Worm (Caenorhabditis elegans) whole organism, young adult: ENCODE data around the gene Y60C6A.1.
A peak's percentile ranks its signal among the peaks of the same experiment; 100 is the strongest.

Experiments
- B0035.1 ChIP-seq: sonication (generic microtip); optimal IDR thresholded peaks from 2 replicates; lab custom pipeline; 2016; ENCODE audit warnings: missing genetic modification characterization, mild to moderate bottlenecking, missing compliant biosample characterization, missing genotype, missing genetic modification reagents
- B0261.1 ChIP-seq: sonication (generic microtip); optimal IDR thresholded peaks from 2 replicates; lab custom pipeline; 2016; ENCODE audit warnings: mild to moderate bottlenecking, missing genetic modification characterization, moderate library complexity, missing compliant biosample characterization
- C06A6.2 ChIP-seq: fragments of 200-800 bp; sonication (Bioruptor generic); conservative IDR thresholded peaks from 2 replicates; pipeline ENCODE4 v1.3.6; 2022; ENCODE audit warnings: missing genetic modification characterization, missing compliant biosample characterization
- D2030.7 ChIP-seq: fragments of 200-800 bp; sonication (Bioruptor generic); IDR thresholded peaks from 2 replicates; pipeline ENCODE4 v1.3.6; 2022; ENCODE audit warnings: missing genetic modification reagents, missing genetic modification characterization, missing compliant biosample characterization
- F23B12.7 ChIP-seq: sonication (generic microtip); optimal IDR thresholded peaks from 2 replicates; lab custom pipeline; 2017; ENCODE audit warnings: missing genetic modification characterization, mild to moderate bottlenecking, missing compliant biosample characterization, antibody characterized with exemption, moderate library complexity; ENCODE audit not compliant: insufficient read depth
- F33H1.4 ChIP-seq: fragments of 200-800 bp; sonication (Bioruptor generic); IDR thresholded peaks from 2 replicates; pipeline ENCODE4 v1.3.6; 2022; ENCODE audit warnings: missing genetic modification reagents, missing genetic modification characterization, missing compliant biosample characterization
- F57A8.1 ChIP-seq: fragments of 200-800 bp; sonication (Bioruptor generic); optimal IDR thresholded peaks from 2 replicates; lab custom pipeline; 2018; ENCODE audit warnings: mild to moderate bottlenecking, missing genetic modification characterization, moderate library complexity, missing compliant biosample characterization
- F57C9.4 ChIP-seq: sonication (generic microtip); optimal IDR thresholded peaks from 2 replicates; lab custom pipeline; 2017; ENCODE audit warnings: mild to moderate bottlenecking, missing genetic modification characterization, missing compliant biosample characterization
- K11D2.4 ChIP-seq: fragments of 200-800 bp; sonication (Bioruptor generic); IDR thresholded peaks from 2 replicates; pipeline ENCODE4 v1.3.6; 2022; ENCODE audit warnings: missing genetic modification reagents, missing genetic modification characterization, missing compliant biosample characterization
- Y67H2A.10 ChIP-seq: fragments of 200-800 bp; sonication (Bioruptor generic); conservative IDR thresholded peaks from 2 replicates; pipeline ENCODE4 v1.3.6; 2022; ENCODE audit warnings: missing genetic modification reagents, missing genetic modification characterization, missing compliant biosample characterization
- Y95B8A.8 ChIP-seq: fragments of 200-800 bp; sonication (Bioruptor generic); IDR thresholded peaks from 2 replicates; pipeline ENCODE4 v1.3.6; 2022; ENCODE audit warnings: missing genetic modification reagents, missing genetic modification characterization, missing compliant biosample characterization
- aptf-2 ChIP-seq: fragments of 200-800 bp; sonication (Bioruptor generic); conservative IDR thresholded peaks from 2 replicates; pipeline ENCODE4 v1.3.6; 2022; ENCODE audit warnings: missing genetic modification reagents, missing genetic modification characterization, missing compliant biosample characterization
- aptf-3 ChIP-seq: fragments of 200-800 bp; sonication (Bioruptor generic); IDR thresholded peaks from 2 replicates; pipeline ENCODE4 v1.3.6; 2022; ENCODE audit warnings: missing genetic modification characterization, missing compliant biosample characterization
- atf-7 ChIP-seq: sonication (generic microtip); optimal IDR thresholded peaks from 2 replicates; lab custom pipeline; 2017; ENCODE audit warnings: mild to moderate bottlenecking, missing genetic modification characterization, missing compliant biosample characterization
- athp-1 ChIP-seq: sonication (generic microtip); optimal IDR thresholded peaks from 2 replicates; lab custom pipeline; 2017; ENCODE audit warnings: mild to moderate bottlenecking, missing genetic modification characterization, missing compliant biosample characterization
- attf-5 ChIP-seq: fragments of 200-800 bp; sonication (Bioruptor generic); optimal IDR thresholded peaks from 2 replicates; lab custom pipeline; 2018; ENCODE audit warnings: mild to moderate bottlenecking, missing genetic modification characterization, missing compliant biosample characterization
- bed-2 ChIP-seq: fragments of 200-800 bp; sonication (Bioruptor generic); IDR thresholded peaks from 2 replicates; pipeline ENCODE4 v1.3.6; 2022; ENCODE audit warnings: missing genetic modification reagents, missing genetic modification characterization, missing compliant biosample characterization
- ccch-3 ChIP-seq: fragments of 200-800 bp; sonication (Bioruptor generic); optimal IDR thresholded peaks from 2 replicates; lab custom pipeline; 2018; ENCODE audit warnings: mild to moderate bottlenecking, missing genetic modification characterization, missing compliant biosample characterization
- ceh-27 ChIP-seq: fragments of 200-800 bp; sonication (Bioruptor generic); optimal IDR thresholded peaks from 2 replicates; lab custom pipeline; 2018; ENCODE audit warnings: mild to moderate bottlenecking, missing genetic modification characterization, moderate library complexity, missing compliant biosample characterization
- ceh-79 ChIP-seq: sonication (generic microtip); optimal IDR thresholded peaks from 2 replicates; lab custom pipeline; 2017; ENCODE audit warnings: mild to moderate bottlenecking, missing genetic modification characterization, missing compliant biosample characterization
- egl-44 ChIP-seq: fragments of 200-800 bp; sonication (Bioruptor generic); IDR thresholded peaks from 2 replicates; pipeline ENCODE4 v1.3.6; 2022; ENCODE audit warnings: missing genetic modification reagents, missing genetic modification characterization, missing compliant biosample characterization
- ekl-4 ChIP-seq: fragments of 200-800 bp; sonication (Bioruptor generic); IDR thresholded peaks from 2 replicates; pipeline ENCODE4 v1.3.6; 2022; ENCODE audit warnings: missing genetic modification reagents, missing genetic modification characterization, missing compliant biosample characterization
- hlh-12 ChIP-seq: sonication (generic microtip); optimal IDR thresholded peaks from 2 replicates; lab custom pipeline; 2016; ENCODE audit warnings: missing genetic modification characterization, missing compliant biosample characterization
- hmg-20 ChIP-seq: fragments of 200-800 bp; sonication (Bioruptor generic); IDR thresholded peaks from 2 replicates; pipeline ENCODE4 v1.3.6; 2022; ENCODE audit warnings: missing genetic modification reagents, missing genetic modification characterization, missing compliant biosample characterization
- hsf-1 ChIP-seq: fragments of 200-800 bp; sonication (Bioruptor generic); IDR thresholded peaks from 2 replicates; pipeline ENCODE4 v1.3.6; 2022; ENCODE audit warnings: missing genetic modification reagents, missing genetic modification characterization, missing compliant biosample characterization
- let-607 ChIP-seq, 2 experiments: fragments of 200-800 bp in 1 of 2; sonication (Bioruptor generic) in 1 of 2; sonication (generic microtip) in 1 of 2; optimal IDR thresholded peaks; 2 replicates each; lab custom pipeline; 2016 to 2018; ENCODE audit warnings: mild to moderate bottlenecking in 2 of 2, missing compliant biosample characterization in 2 of 2, missing genetic modification characterization in 2 of 2, moderate library complexity in 2 of 2, missing genotype in 1 of 2
- lin-40 ChIP-seq: sonication (generic microtip); optimal IDR thresholded peaks from 2 replicates; lab custom pipeline; 2016; ENCODE audit warnings: missing genetic modification characterization, mild to moderate bottlenecking, missing compliant biosample characterization, missing genotype, missing genetic modification reagents
- lin-54 ChIP-seq: fragments of 200-800 bp; sonication (Bioruptor generic); optimal IDR thresholded peaks from 2 replicates; lab custom pipeline; 2018; ENCODE audit warnings: mild to moderate bottlenecking, missing genetic modification characterization, missing compliant biosample characterization
- lsy-27 ChIP-seq: sonication (generic microtip); optimal IDR thresholded peaks from 2 replicates; lab custom pipeline; 2017; ENCODE audit warnings: missing genetic modification characterization, mild to moderate bottlenecking, missing compliant biosample characterization, antibody characterized with exemption, missing genotype, borderline replicate concordance; ENCODE audit not compliant: insufficient read depth
- madf-10 ChIP-seq: sonication (generic microtip); optimal IDR thresholded peaks from 2 replicates; lab custom pipeline; 2016; ENCODE audit warnings: mild to moderate bottlenecking, missing genetic modification characterization, missing compliant biosample characterization
- madf-6 ChIP-seq: fragments of 200-800 bp; sonication (Bioruptor generic); IDR thresholded peaks from 2 replicates; pipeline ENCODE4 v1.3.6; 2022; ENCODE audit warnings: missing genetic modification reagents, missing genetic modification characterization, missing compliant biosample characterization
- madf-8 ChIP-seq: fragments of 200-800 bp; sonication (Bioruptor generic); conservative IDR thresholded peaks from 2 replicates; pipeline ENCODE4 v1.3.6; 2022; ENCODE audit warnings: missing genetic modification reagents, missing genetic modification characterization, missing compliant biosample characterization
- mcd-1 ChIP-seq: fragments of 200-800 bp; sonication (Bioruptor generic); IDR thresholded peaks from 2 replicates; pipeline ENCODE4 v1.3.6; 2022; ENCODE audit warnings: missing genetic modification reagents, missing genetic modification characterization, missing compliant biosample characterization
- mxl-1 ChIP-seq: sonication (generic microtip); optimal IDR thresholded peaks from 2 replicates; lab custom pipeline; 2016; ENCODE audit warnings: missing genetic modification characterization, missing compliant biosample characterization
- nhr-120 ChIP-seq: fragments of 200-800 bp; sonication (Bioruptor generic); IDR thresholded peaks from 2 replicates; pipeline ENCODE4 v1.3.6; 2022; ENCODE audit warnings: missing genetic modification characterization, missing compliant biosample characterization
- nhr-27 ChIP-seq: fragments of 200-800 bp; sonication (Bioruptor generic); optimal IDR thresholded peaks from 2 replicates; lab custom pipeline; 2018; ENCODE audit warnings: mild to moderate bottlenecking, missing genetic modification characterization, moderate library complexity, missing compliant biosample characterization
- pbrm-1 ChIP-seq: fragments of 200-800 bp; sonication (Bioruptor generic); IDR thresholded peaks from 2 replicates; pipeline ENCODE4 v1.3.6; 2022; ENCODE audit warnings: missing genetic modification reagents, missing genetic modification characterization, missing compliant biosample characterization
- repo-1 ChIP-seq: sonication (generic microtip); optimal IDR thresholded peaks from 2 replicates; lab custom pipeline; 2017; ENCODE audit warnings: mild to moderate bottlenecking, missing genetic modification characterization, missing compliant biosample characterization
- rpc-1 ChIP-seq, 2 experiments: fragments of 150-350 bp in 1 of 2; sonication (generic microtip) in 1 of 2; optimal IDR thresholded peaks; 2 replicates each; lab custom pipeline; 2014 to 2018; ENCODE audit warnings: missing biosample characterization in 1 of 2, missing genetic modification characterization in 1 of 2, missing genetic modification reagents in 1 of 2, missing genotype in 1 of 2
- sea-2 ChIP-seq: fragments of 200-800 bp; sonication (Bioruptor generic); IDR thresholded peaks from 2 replicates; pipeline ENCODE4 v1.3.6; 2022; ENCODE audit warnings: missing genetic modification characterization, missing compliant biosample characterization
- snpc-3.4 ChIP-seq: sonication (generic microtip); optimal IDR thresholded peaks from 2 replicates; lab custom pipeline; 2017; ENCODE audit warnings: missing genetic modification characterization, mild to moderate bottlenecking, missing compliant biosample characterization, antibody characterized with exemption, moderate library complexity, missing genotype, missing genetic modification reagents
- somi-1 ChIP-seq: fragments of 200-800 bp; sonication (Bioruptor generic); optimal IDR thresholded peaks from 2 replicates; lab custom pipeline; 2018; ENCODE audit warnings: mild to moderate bottlenecking, missing genetic modification characterization, missing compliant biosample characterization
- tbx-9 ChIP-seq: sonication (generic microtip); optimal IDR thresholded peaks from 2 replicates; lab custom pipeline; 2016; ENCODE audit warnings: borderline replicate concordance, missing genetic modification characterization, inconsistent platforms, missing compliant biosample characterization
- xnd-1 ChIP-seq: sonication (generic microtip); optimal IDR thresholded peaks from 2 replicates; lab custom pipeline; 2016; ENCODE audit warnings: missing genotype, missing genetic modification reagents, missing genetic modification characterization, missing compliant biosample characterization
- ztf-18 ChIP-seq: sonication (generic microtip); optimal IDR thresholded peaks from 2 replicates; lab custom pipeline; 2016; ENCODE audit warnings: missing genotype, mild to moderate bottlenecking, missing genetic modification characterization, missing compliant biosample characterization
- ztf-28 ChIP-seq: fragments of 200-800 bp; sonication (Bioruptor generic); IDR thresholded peaks from 2 replicates; pipeline ENCODE4 v1.3.6; 2022; ENCODE audit warnings: missing genetic modification reagents, missing genetic modification characterization, missing compliant biosample characterization

The Y60C6A.1 gene

DNA sequence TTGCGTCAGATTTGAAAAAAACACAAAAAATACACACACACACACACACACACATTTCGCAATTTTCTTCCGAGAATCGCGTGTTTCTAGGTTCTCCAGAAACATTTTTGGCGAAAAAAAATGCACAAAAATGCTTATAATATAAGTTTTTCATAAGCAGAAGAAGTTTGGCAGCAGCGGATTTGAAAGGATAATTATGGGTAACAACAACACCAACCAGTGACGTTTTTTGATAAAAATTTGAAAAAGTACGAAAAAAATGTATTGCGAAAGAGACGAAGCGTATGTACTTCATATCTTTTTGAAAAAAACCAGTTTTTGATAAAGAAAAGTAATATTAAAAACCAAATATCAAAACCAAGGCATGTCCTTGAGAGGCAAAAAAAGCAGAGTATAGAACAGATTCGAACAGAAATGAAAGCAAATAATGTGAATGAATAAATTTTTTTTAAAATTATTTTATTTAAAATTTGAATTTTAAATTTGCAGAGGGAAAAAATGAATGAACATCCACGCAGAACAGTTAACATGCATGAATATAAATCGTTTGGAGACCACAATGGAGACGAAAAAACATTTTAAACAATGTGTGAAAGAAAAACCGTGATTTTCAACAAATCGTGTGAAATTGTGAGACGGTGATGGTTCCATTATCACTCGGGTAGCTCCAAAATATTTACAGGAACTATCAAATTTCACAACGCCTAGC is 40.4 kb downstream of the Y60C6A.1 start (continued):
- TF ChIP-seq nhr-27 (tag; lab: Kevin White, UChicago) (no peak), ztf-28 (no peak), athp-1 (tag; lab: Kevin White, UChicago) (peak; percentile 91), somi-1 (GFP tag; lab: Kevin White, UChicago) (peak; percentile 57), B0261.1 (tag; lab: Kevin White, UChicago) (peak; percentile 32), atf-7 (peak; percentile 87), xnd-1 (tag; lab: Kevin White, UChicago) (peak; percentile 34), ceh-27 (no peak), nhr-120 (GFP tag; lab: Robert Waterston, UW) (no peak), K11D2.4 (GFP tag; lab: Robert Waterston, UW) (0 out of 2 replicates have a peak, but pooled peaks have one; percentile 31), ekl-4 (peak; percentile 7; the same call in 1 of the 2 replicates), ceh-79 (tag; lab: Kevin White, UChicago) (peak; percentile 85), tbx-9 (tag; lab: Kevin White, UChicago) (peak; percentile 25), bed-2 (GFP tag; lab: Robert Waterston, UW) (no peak), sea-2 (no peak), lin-40 (tag; lab: Kevin White, UChicago) (peak; percentile 66), lin-54 (peak; percentile 54), Y67H2A.10 (GFP tag; lab: Robert Waterston, UW) (no peak), F57C9.4 (tag; lab: Kevin White, UChicago) (peak; percentile 83), mxl-1 (no peak), hmg-20 (GFP tag; lab: Robert Waterston, UW) (no peak), lsy-27 (no peak), pbrm-1 (GFP tag; lab: Robert Waterston, UW) (peak; percentile 48), F57A8.1 (GFP tag; lab: Kevin White, UChicago) (no peak), repo-1 (peak; percentile 89), rpc-1 (optimal IDR thresholded peaks at IDR 0.05; lab: Kevin White, UChicago) (no peak), rpc-1 (tag; optimal IDR thresholded peaks at IDR 0.05; lab: Kevin White, UChicago) (no peak), mcd-1 (GFP tag; lab: Robert Waterston, UW) (peak; percentile 11; the same call in 1 of the 2 replicates), snpc-3.4 (tag; lab: Kevin White, UChicago) (no peak), B0035.1 (tag; lab: Kevin White, UChicago) (no peak), madf-6 (GFP tag; lab: Robert Waterston, UW) (peak; percentile 44), ztf-18 (no peak), C06A6.2 (GFP tag; lab: Robert Waterston, UW) (peak; percentile 46), aptf-3 (peak; percentile 46; the same call in 1 of the 2 replicates)

- TF ChIP-seq aptf-2 (GFP tag; lab: Robert Waterston, UW) (no peak), hsf-1 (GFP tag; lab: Robert Waterston, UW) (peak; percentile 91), egl-44 (no peak), mcd-1 (GFP tag; lab: Robert Waterston, UW) (peak; percentile 77), madf-10 (peak; percentile 56), Y95B8A.8 (GFP tag; lab: Robert Waterston, UW) (no peak), ccch-3 (no peak), D2030.7 (GFP tag; lab: Robert Waterston, UW) (peak; percentile 72), snpc-3.4 (tag; lab: Kevin White, UChicago) (peak; percentile 59), hlh-12 (no peak), let-607 (tag; optimal IDR thresholded peaks at IDR 0.05; lab: Kevin White, UChicago) (peak in 1 of 2 experiments; percentile 32), F33H1.4 (GFP tag; lab: Robert Waterston, UW) (peak; percentile 96), ekl-4 (0 out of 2 replicates have a peak, but pooled peaks have one; percentile 42), F23B12.7 (peak; percentile 90), attf-5 (GFP tag; lab: Kevin White, UChicago) (peak; percentile 75), madf-8 (GFP tag; lab: Robert Waterston, UW) (peak; percentile 75), ceh-27 (peak; percentile 73)
These were observed 43.4 kb downstream of the Y60C6A.1 start, which contains the start of the genes hsp-6 and C37H5.5 for ce11 chrV:4826710-4827380. Gene hsp-6 (minus strand): TSS chrV:4826760. Gene C37H5.5 (plus strand): TSS chrV:4827360.
